Fruit fly (Drosophila melanogaster): ENCODE measurements around the gene Mat89Ba.

Mat89Ba gene

DNA sequence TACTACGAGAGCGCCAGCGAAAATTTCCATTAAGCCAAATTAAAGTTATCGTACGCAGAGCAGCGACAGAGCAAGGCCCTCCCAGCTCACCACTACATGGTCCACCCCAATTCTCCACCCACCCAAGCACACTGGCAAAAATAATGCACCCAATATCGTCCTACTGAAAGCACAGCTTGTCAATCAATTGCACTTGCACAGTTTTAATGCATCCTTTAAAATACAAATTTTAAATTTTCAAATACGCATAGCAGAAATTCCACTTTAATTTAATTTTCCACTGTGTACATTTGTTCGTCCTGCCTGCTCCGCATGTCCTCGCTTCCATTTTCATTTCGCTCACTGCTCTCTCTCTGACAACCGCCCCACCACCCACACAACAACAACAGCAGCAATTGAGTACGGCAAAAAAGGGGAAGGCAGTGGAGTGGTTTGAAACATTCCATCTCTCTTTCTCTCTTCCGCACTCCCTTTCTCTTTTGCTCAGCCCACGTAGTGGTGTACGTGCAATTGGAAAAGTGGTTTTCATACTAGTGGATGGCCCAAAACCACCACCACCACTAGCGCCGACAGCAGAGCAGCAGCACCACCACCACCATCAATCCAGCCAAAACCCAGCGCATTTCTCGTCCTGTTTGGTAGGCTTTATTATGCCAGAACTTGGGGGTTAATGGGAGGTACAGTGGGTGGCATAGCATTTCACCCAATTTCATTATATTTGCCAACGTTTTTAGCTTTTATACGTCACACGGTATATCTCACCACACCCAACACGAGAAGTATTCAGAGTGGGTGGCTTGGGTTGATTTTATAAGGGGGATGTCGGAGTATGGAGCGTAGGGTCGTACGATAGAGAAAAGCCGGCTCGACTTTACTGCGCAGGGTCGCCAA lies 24.4 kb downstream of the Mat89Ba start (continued):
- TF ChIP-seq CG12744 (GFP tag; optimal IDR thresholded peaks at IDR 0.05), result no peak
- TF ChIP-seq CG7928 (GFP tag; optimal IDR thresholded peaks at IDR 0.05), result peak; percentile 65
- peak; percentile 50; the same call in 2 of the 3 replicates for TF ChIP-seq jigr1 (GFP tag; IDR thresholded peaks at IDR 0.05)
- no peak for TF ChIP-seq CG7271 (tag; optimal IDR thresholded peaks at IDR 0.05)
- peak; percentile 82 for TF ChIP-seq CG32772 (GFP tag; IDR thresholded peaks at IDR 0.05)
- peak; percentile 94 for TF ChIP-seq CG34376 (GFP tag; optimal IDR thresholded peaks at IDR 0.05)
- peak; percentile 92 for TF ChIP-seq sisA (GFP tag; IDR thresholded peaks at IDR 0.05)
- peak; percentile 47 for TF ChIP-seq seq (GFP tag; IDR thresholded peaks at IDR 0.05)
- TF ChIP-seq repo (GFP tag; optimal IDR thresholded peaks at IDR 0.05), result peak; percentile 65
- peak; percentile 88 for TF ChIP-seq CG9727 (GFP tag; optimal IDR thresholded peaks at IDR 0.05)
- TF ChIP-seq CG1233 (GFP tag; optimal IDR thresholded peaks at IDR 0.05), result peak; percentile 90
- peak; percentile 67 for TF ChIP-seq pros (GFP tag; optimal IDR thresholded peaks at IDR 0.05)
- peak; percentile 73 for TF ChIP-seq sim (GFP tag; IDR thresholded peaks at IDR 0.05)
- peak; percentile 52 for TF ChIP-seq CG3995 (GFP tag; optimal IDR thresholded peaks at IDR 0.05)
- TF ChIP-seq CG11560 (tag; IDR thresholded peaks at IDR 0.05), result peak; percentile 54
- TF ChIP-seq HLH3B (GFP tag; IDR thresholded peaks at IDR 0.05), result peak; percentile 92
- TF ChIP-seq wor (GFP tag; IDR thresholded peaks at IDR 0.05), result peak; percentile 41; the same call in 1 of the 2 replicates
- peak; percentile 78 for TF ChIP-seq Fer2 (tag; optimal IDR thresholded peaks at IDR 0.05)
- TF ChIP-seq CG30431 (GFP tag; optimal IDR thresholded peaks at IDR 0.05), result peak; percentile 27
- TF ChIP-seq E2f1 (GFP tag; IDR thresholded peaks at IDR 0.05), result peak; percentile 79
- TF ChIP-seq Dref (GFP tag; IDR thresholded peaks at IDR 0.05), result no peak
- TF ChIP-seq HHEX (GFP tag; optimal IDR thresholded peaks at IDR 0.05), result peak; percentile 93
- peak; percentile 75; the same call in 1 of the 3 replicates for TF ChIP-seq CG7357 (GFP tag; IDR thresholded peaks at IDR 0.05)
- peak; percentile 89 for TF ChIP-seq Hmr (GFP tag; optimal IDR thresholded peaks at IDR 0.05)
- TF ChIP-seq CG15696 (tag; optimal IDR thresholded peaks at IDR 0.05), result peak; percentile 70
- TF ChIP-seq hbn (GFP tag; IDR thresholded peaks at IDR 0.05; ENCODE audit: partially characterized antibody), result no peak
- TF ChIP-seq nmo (GFP tag; optimal IDR thresholded peaks at IDR 0.05), result peak; percentile 63
- TF ChIP-seq NFAT (GFP tag; IDR thresholded peaks at IDR 0.05), result no peak
- TF ChIP-seq CG10462 (GFP tag; optimal IDR thresholded peaks at IDR 0.05), result peak; percentile 52
- peak; percentile 85 for TF ChIP-seq CG13894 (tag; optimal IDR thresholded peaks at IDR 0.05)
- peak in 1 of 2 experiments; percentile 58 for TF ChIP-seq Eip74EF (GFP tag; optimal IDR thresholded peaks at IDR 0.05)
- peak; percentile 87 for TF ChIP-seq tin (GFP tag; optimal IDR thresholded peaks at IDR 0.05)
- TF ChIP-seq CG6689 (GFP tag; IDR thresholded peaks at IDR 0.05), result peak; percentile 64
- TF ChIP-seq CG2120 (GFP tag; optimal IDR thresholded peaks at IDR 0.05), result peak; percentile 82
- TF ChIP-seq CG43689 (GFP tag; IDR thresholded peaks at IDR 0.05), result no peak
- peak; percentile 47 for TF ChIP-seq Bteb2 (GFP tag; optimal IDR thresholded peaks at IDR 0.05)
- peak; percentile 67 for TF ChIP-seq ci (GFP tag; IDR thresholded peaks at IDR 0.05)
- no peak for TF ChIP-seq hb (GFP tag; IDR thresholded peaks at IDR 0.05; ENCODE audit: partially characterized antibody)
- TF ChIP-seq fd64A (GFP tag; optimal IDR thresholded peaks at IDR 0.05), result peak; percentile 73
- peak; percentile 87 for TF ChIP-seq CG15514 (GFP tag; optimal IDR thresholded peaks at IDR 0.05)
- no peak for TF ChIP-seq CG4282 (GFP tag; optimal IDR thresholded peaks at IDR 0.05)
- TF ChIP-seq Kr (GFP tag; optimal IDR thresholded peaks at IDR 0.05), result peak; percentile 44
- no peak for TF ChIP-seq wek (GFP tag; optimal IDR thresholded peaks at IDR 0.05)
- peak; percentile 50 for TF ChIP-seq CG10209 (GFP tag; optimal IDR thresholded peaks at IDR 0.05)
- no peak for TF ChIP-seq Doc3 (GFP tag; IDR thresholded peaks at IDR 0.05; ENCODE audit: partially characterized antibody)
- no peak for TF ChIP-seq CG14860 (GFP tag; IDR thresholded peaks at IDR 0.05; ENCODE audit: partially characterized antibody)
- TF ChIP-seq H15 (GFP tag; IDR thresholded peaks at IDR 0.05), result peak; percentile 67; the same call in 2 of the 3 replicates
- TF ChIP-seq CG17802 (tag; optimal IDR thresholded peaks at IDR 0.05), result peak; percentile 69
